Worm (Caenorhabditis elegans) whole organism, mixed stage, embryonic: ENCODE data around the gene grwd-1.

Source experiments
- blmp-1 ChIP-seq: fragments of 150-350 bp; optimal IDR thresholded peaks from 2 replicates; lab custom pipeline; 2014; ENCODE audit warnings: missing biosample characterization, missing genetic modification characterization
- ceh-39 ChIP-seq: fragments of 150-350 bp; optimal IDR thresholded peaks from 2 replicates; lab custom pipeline; 2014; ENCODE audit warnings: missing biosample characterization, missing genetic modification characterization
- ceh-43 ChIP-seq: fragments of 200-800 bp; sonication (Bioruptor generic); optimal IDR thresholded peaks from 2 replicates; lab custom pipeline; 2018; ENCODE audit warnings: mild to moderate bottlenecking, missing genetic modification characterization, moderate library complexity, missing compliant biosample characterization
- elt-1 ChIP-seq: sonication (generic microtip); optimal IDR thresholded peaks from 2 replicates; lab custom pipeline; 2017; ENCODE audit warnings: missing genetic modification characterization, mild to moderate bottlenecking, missing compliant biosample characterization, antibody characterized with exemption, moderate library complexity, borderline replicate concordance; ENCODE audit not compliant: insufficient read depth
- elt-3 ChIP-seq: fragments of 150-350 bp; optimal IDR thresholded peaks from 2 replicates; lab custom pipeline; 2014; ENCODE audit warnings: missing biosample characterization, missing genetic modification characterization
- lin-13 ChIP-seq: fragments of 150-350 bp; optimal IDR thresholded peaks from 2 replicates; lab custom pipeline; 2014; ENCODE audit warnings: missing biosample characterization, missing genetic modification characterization
- lsy-2 ChIP-seq: fragments of 150-350 bp; optimal IDR thresholded peaks from 2 replicates; lab custom pipeline; 2014; ENCODE audit warnings: missing biosample characterization, missing genetic modification characterization
- nhr-12 ChIP-seq: fragments of 150-350 bp; optimal IDR thresholded peaks from 2 replicates; lab custom pipeline; 2014; ENCODE audit warnings: missing biosample characterization, missing genetic modification characterization
- nhr-76 ChIP-seq: sonication (generic microtip); optimal IDR thresholded peaks from 2 replicates; lab custom pipeline; 2017; ENCODE audit warnings: missing biosample characterization, missing genetic modification characterization
- pha-4 ChIP-seq: fragments of 150-350 bp; optimal IDR thresholded peaks from 2 replicates; lab custom pipeline; 2018; ENCODE audit warnings: missing biosample characterization, missing genetic modification reagents, missing genetic modification characterization
- snpc-4 ChIP-seq: fragments of 150-350 bp; optimal IDR thresholded peaks from 2 replicates; lab custom pipeline; 2014; ENCODE audit warnings: missing biosample characterization, missing genetic modification characterization
- sptf-1 ChIP-seq: sonication (generic microtip); optimal IDR thresholded peaks from 2 replicates; lab custom pipeline; 2017; ENCODE audit warnings: mild to moderate bottlenecking, missing genetic modification characterization, moderate library complexity, missing compliant biosample characterization
- unc-39 ChIP-seq: fragments of 150-350 bp; optimal IDR thresholded peaks from 2 replicates; lab custom pipeline; 2014; ENCODE audit warnings: missing biosample characterization, missing genetic modification characterization
- ztf-11 ChIP-seq: fragments of 150-350 bp; optimal IDR thresholded peaks from 2 replicates; lab custom pipeline; 2014; ENCODE audit warnings: missing biosample characterization, missing genetic modification characterization

DNA sequence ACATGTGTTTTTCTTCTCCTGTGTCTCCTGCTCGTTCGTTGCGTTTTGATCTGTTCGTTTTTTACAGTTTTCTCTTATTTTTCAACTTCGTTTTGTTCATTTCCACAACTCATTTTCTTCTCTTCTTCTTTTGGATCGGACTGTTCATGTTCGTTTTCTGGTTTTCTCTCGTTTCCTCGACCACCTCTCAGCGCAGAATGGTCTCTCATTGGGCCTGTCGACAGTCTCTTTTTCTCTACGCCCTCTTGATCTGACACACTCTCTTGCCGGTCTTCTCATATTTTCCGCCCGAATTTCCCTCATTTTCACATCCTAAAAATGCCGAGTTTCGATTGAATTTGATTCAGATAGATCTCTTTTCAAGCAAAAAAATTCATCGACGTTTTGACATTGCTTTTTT, 28.4 kb downstream of the grwd-1 start:
- TF ChIP-seq nhr-76 (tag; lab: Kevin White, UChicago) (no peak), snpc-4 (tag; lab: Kevin White, UChicago) (no peak), ceh-39 (tag; lab: Kevin White, UChicago) (no peak), blmp-1 (tag; lab: Kevin White, UChicago) (no peak), lin-13 (no peak), lsy-2 (tag; lab: Kevin White, UChicago) (no peak), nhr-12 (tag; lab: Kevin White, UChicago) (no peak), elt-3 (no peak), ztf-11 (no peak), unc-39 (tag; lab: Kevin White, UChicago) (no peak), ceh-43 (GFP tag; lab: Kevin White, UChicago) (no peak), pha-4 (tag; lab: Kevin White, UChicago) (no peak), elt-1 (tag; lab: Kevin White, UChicago) (no peak), sptf-1 (tag; lab: Kevin White, UChicago) (no peak)
